Fruit fly (Drosophila melanogaster) whole organism, embryonic: ENCODE data around the gene CG6901.
A peak's percentile ranks its signal among the peaks of the same experiment; 100 is the strongest.

Experiments
- CG11723 ChIP-seq: fragments of 200-800 bp; sonication (Bioruptor generic); optimal IDR thresholded peaks from 2 replicates; lab custom pipeline; 2017; ENCODE audit warnings: missing biosample characterization, mild to moderate bottlenecking, missing genetic modification characterization
- CG12299 ChIP-seq: fragments of 200-800 bp; sonication (Bioruptor generic); optimal IDR thresholded peaks from 2 replicates; lab custom pipeline; 2018; ENCODE audit warnings: missing biosample characterization, mild to moderate bottlenecking, missing genetic modification characterization
- CG12769 ChIP-seq: fragments of 200-800 bp; sonication (Bioruptor generic); optimal IDR thresholded peaks from 2 replicates; lab custom pipeline; 2019; ENCODE audit warnings: missing biosample characterization, mild to moderate bottlenecking, missing genetic modification characterization, moderate library complexity
- CG14441 ChIP-seq: fragments of 200-800 bp; sonication (Bioruptor generic); IDR thresholded peaks from 2 replicates; pipeline ENCODE4 v1.3.6; 2022; ENCODE audit warnings: missing biosample characterization, missing genetic modification characterization
- CG15479 ChIP-seq: fragments of 200-800 bp; sonication (Bioruptor generic); optimal IDR thresholded peaks from 3 replicates; lab custom pipeline; 2019; ENCODE audit warnings: missing biosample characterization, mild to moderate bottlenecking, missing genetic modification characterization, moderate library complexity
- CG18599 ChIP-seq: fragments of 200-800 bp; sonication (Bioruptor generic); optimal IDR thresholded peaks from 3 replicates; lab custom pipeline; 2017; ENCODE audit warnings: missing biosample characterization, missing genetic modification characterization, mild to moderate bottlenecking, moderate library complexity, missing genetic modification reagents
- CG2120 ChIP-seq: fragments of 200-800 bp; sonication (Bioruptor generic); optimal IDR thresholded peaks from 3 replicates; lab custom pipeline; 2016; ENCODE audit warnings: missing biosample characterization, missing genetic modification characterization
- CG2875 ChIP-seq: fragments of 200-800 bp; sonication (Bioruptor generic); optimal IDR thresholded peaks from 2 replicates; lab custom pipeline; 2017; ENCODE audit warnings: missing biosample characterization, mild to moderate bottlenecking, missing genetic modification characterization, missing genetic modification reagents
- CG30403 ChIP-seq: fragments of 200-800 bp; sonication (Bioruptor generic); optimal IDR thresholded peaks from 3 replicates; lab custom pipeline; 2016; ENCODE audit warnings: missing biosample characterization, missing genetic modification characterization
- CG3163 ChIP-seq: fragments of 200-800 bp; sonication (Bioruptor generic); optimal IDR thresholded peaks from 3 replicates; lab custom pipeline; 2016; ENCODE audit warnings: missing biosample characterization, missing genetic modification characterization
- CG34376 ChIP-seq: fragments of 200-800 bp; sonication (Bioruptor generic); optimal IDR thresholded peaks from 2 replicates; lab custom pipeline; 2018; ENCODE audit warnings: missing biosample characterization, mild to moderate bottlenecking, missing genetic modification characterization
- CG9437 ChIP-seq: fragments of 200-800 bp; sonication (Bioruptor generic); optimal IDR thresholded peaks from 2 replicates; lab custom pipeline; 2018; ENCODE audit warnings: missing biosample characterization, mild to moderate bottlenecking, missing genetic modification characterization
- CG9797 ChIP-seq: fragments of 200-800 bp; sonication (Bioruptor generic); optimal IDR thresholded peaks from 3 replicates; lab custom pipeline; 2018; ENCODE audit warnings: missing biosample characterization, mild to moderate bottlenecking, missing genetic modification characterization
- Dip2 ChIP-seq: fragments of 200-800 bp; sonication (Bioruptor generic); IDR thresholded peaks from 2 replicates; pipeline ENCODE4 v1.3.6; 2022; ENCODE audit warnings: missing biosample characterization, missing genetic modification characterization
- Dll ChIP-seq: fragments of 200-800 bp; sonication (Bioruptor generic); IDR thresholded peaks from 4 replicates; pipeline ENCODE4 v1.3.6; 2022; ENCODE audit warnings: missing biosample characterization, missing genetic modification characterization; ENCODE audit not compliant: partially characterized antibody
- ERR ChIP-seq: fragments of 200-800 bp; sonication (Bioruptor generic); optimal IDR thresholded peaks from 2 replicates; lab custom pipeline; 2016; ENCODE audit warnings: missing biosample characterization, missing genetic modification characterization
- Ets97D ChIP-seq: fragments of 200-800 bp; sonication (Bioruptor generic); optimal IDR thresholded peaks from 3 replicates; lab custom pipeline; 2016; ENCODE audit warnings: missing biosample characterization, missing genetic modification characterization
- Hsf ChIP-seq: fragments of 200-800 bp; sonication (Bioruptor generic); optimal IDR thresholded peaks from 3 replicates; lab custom pipeline; 2016; ENCODE audit warnings: missing biosample characterization, missing genetic modification characterization
- Kr ChIP-seq: fragments of 200-800 bp; sonication (Bioruptor generic); optimal IDR thresholded peaks from 2 replicates; lab custom pipeline; 2017; ENCODE audit warnings: missing biosample characterization, mild to moderate bottlenecking, missing genetic modification characterization
- Med ChIP-seq: fragments of 200-800 bp; sonication (Bioruptor generic); peaks from one replicate; lab custom pipeline; 2016; ENCODE audit warnings: missing biosample characterization, missing genetic modification characterization, mild to moderate bottlenecking, inconsistent platforms, moderate library complexity
- Mrtf ChIP-seq: fragments of 200-800 bp; sonication (Bioruptor generic); IDR thresholded peaks from 3 replicates; pipeline ENCODE4 v1.3.6; 2022; ENCODE audit warnings: missing biosample characterization, missing genetic modification characterization
- NC2β ChIP-seq: fragments of 200-800 bp; sonication (Bioruptor generic); optimal IDR thresholded peaks from 2 replicates; lab custom pipeline; 2016; ENCODE audit warnings: missing biosample characterization, missing genetic modification characterization
- Nf-YB ChIP-seq: fragments of 200-800 bp; sonication (Bioruptor generic); optimal IDR thresholded peaks from 3 replicates; lab custom pipeline; 2019; ENCODE audit warnings: missing biosample characterization, mild to moderate bottlenecking, missing genetic modification characterization, moderate library complexity
- Pdp1 ChIP-seq, 2 experiments: fragments of 200-800 bp; sonication (Bioruptor generic); optimal IDR thresholded peaks; 3 replicates each; lab custom pipeline; 2016; ENCODE audit warnings: missing biosample characterization in 2 of 2, missing genetic modification characterization in 2 of 2, mild to moderate bottlenecking in 1 of 2, moderate library complexity in 1 of 2
- Ravus ChIP-seq: fragments of 200-800 bp; sonication (Bioruptor generic); IDR thresholded peaks from 2 replicates; pipeline ENCODE4 v1.3.6; 2022; ENCODE audit warnings: missing biosample characterization, missing genetic modification characterization
- Sox100B ChIP-seq: fragments of 200-800 bp; sonication (Bioruptor generic); optimal IDR thresholded peaks from 3 replicates; lab custom pipeline; 2018; ENCODE audit warnings: missing biosample characterization, mild to moderate bottlenecking, missing genetic modification characterization
- Taf1 ChIP-seq: fragments of 200-800 bp; sonication (Bioruptor generic); IDR thresholded peaks from 2 replicates; pipeline ENCODE4 v1.3.6; 2022; ENCODE audit warnings: missing biosample characterization, missing genetic modification characterization
- amos ChIP-seq: fragments of 200-800 bp; sonication (Bioruptor generic); IDR thresholded peaks from 2 replicates; pipeline ENCODE4 v1.3.6; 2022; ENCODE audit warnings: missing biosample characterization, missing genetic modification characterization; ENCODE audit not compliant: partially characterized antibody
- bab2 ChIP-seq: fragments of 200-800 bp; sonication (Bioruptor generic); optimal IDR thresholded peaks from 2 replicates; lab custom pipeline; 2016; ENCODE audit warnings: missing biosample characterization, missing genetic modification characterization
- bbx ChIP-seq: fragments of 200-800 bp; sonication (Bioruptor generic); IDR thresholded peaks from 2 replicates; pipeline ENCODE4 v1.3.6; 2022; ENCODE audit warnings: missing biosample characterization, missing genetic modification characterization; ENCODE audit not compliant: partially characterized antibody
- chinmo ChIP-seq: fragments of 200-800 bp; sonication (Bioruptor generic); IDR thresholded peaks from 4 replicates; pipeline ENCODE4 v1.3.6; 2022; ENCODE audit warnings: missing biosample characterization, missing genetic modification characterization; ENCODE audit not compliant: partially characterized antibody
- chn ChIP-seq: fragments of 200-800 bp; sonication (Bioruptor generic); optimal IDR thresholded peaks from 2 replicates; lab custom pipeline; 2016; ENCODE audit warnings: missing biosample characterization, missing genetic modification characterization
- exex ChIP-seq: fragments of 200-800 bp; sonication (Bioruptor generic); optimal IDR thresholded peaks from 4 replicates; lab custom pipeline; 2018; ENCODE audit warnings: missing biosample characterization, mild to moderate bottlenecking, missing genetic modification characterization, moderate library complexity
- gem ChIP-seq: fragments of 200-800 bp; sonication (Bioruptor generic); optimal IDR thresholded peaks from 2 replicates; lab custom pipeline; 2019; ENCODE audit warnings: missing biosample characterization, mild to moderate bottlenecking, missing genetic modification characterization, moderate library complexity
- kni ChIP-seq: fragments of 200-800 bp; sonication (Bioruptor generic); optimal IDR thresholded peaks from 3 replicates; lab custom pipeline; 2017; ENCODE audit warnings: mild to moderate bottlenecking, missing biosample characterization, missing genetic modification reagents, missing genetic modification characterization
- lilli ChIP-seq: fragments of 200-800 bp; sonication (Bioruptor generic); optimal IDR thresholded peaks from 3 replicates; lab custom pipeline; 2016; ENCODE audit warnings: missing biosample characterization, missing genetic modification characterization
- nmo ChIP-seq: fragments of 200-800 bp; sonication (Bioruptor generic); optimal IDR thresholded peaks from 2 replicates; lab custom pipeline; 2018; ENCODE audit warnings: missing biosample characterization, mild to moderate bottlenecking, missing genetic modification characterization, moderate library complexity
- pum ChIP-seq: fragments of 200-800 bp; sonication (Bioruptor generic); optimal IDR thresholded peaks from 2 replicates; lab custom pipeline; 2016; ENCODE audit warnings: missing biosample characterization, missing genetic modification characterization
- sd ChIP-seq: fragments of 200-800 bp; sonication (Bioruptor generic); optimal IDR thresholded peaks from 3 replicates; lab custom pipeline; 2018; ENCODE audit warnings: missing biosample characterization, mild to moderate bottlenecking, missing genetic modification characterization, moderate library complexity
- sob ChIP-seq: fragments of 200-800 bp; sonication (Bioruptor generic); IDR thresholded peaks from 2 replicates; pipeline ENCODE4 v1.3.6; 2022; ENCODE audit warnings: missing biosample characterization, missing genetic modification characterization
- sug ChIP-seq: fragments of 200-800 bp; optimal IDR thresholded peaks from 2 replicates; lab custom pipeline; 2019; ENCODE audit warnings: missing biosample characterization, mild to moderate bottlenecking, missing genetic modification characterization, moderate library complexity
- wek ChIP-seq: fragments of 200-800 bp; sonication (Bioruptor generic); optimal IDR thresholded peaks from 3 replicates; lab custom pipeline; 2018; ENCODE audit warnings: missing biosample characterization, mild to moderate bottlenecking, missing genetic modification characterization, moderate library complexity
- zfh2 ChIP-seq: fragments of 200-800 bp; sonication (Bioruptor generic); optimal IDR thresholded peaks from 2 replicates; lab custom pipeline; 2016; ENCODE audit warnings: missing biosample characterization, missing genetic modification characterization

Gene CG6901

DNA sequence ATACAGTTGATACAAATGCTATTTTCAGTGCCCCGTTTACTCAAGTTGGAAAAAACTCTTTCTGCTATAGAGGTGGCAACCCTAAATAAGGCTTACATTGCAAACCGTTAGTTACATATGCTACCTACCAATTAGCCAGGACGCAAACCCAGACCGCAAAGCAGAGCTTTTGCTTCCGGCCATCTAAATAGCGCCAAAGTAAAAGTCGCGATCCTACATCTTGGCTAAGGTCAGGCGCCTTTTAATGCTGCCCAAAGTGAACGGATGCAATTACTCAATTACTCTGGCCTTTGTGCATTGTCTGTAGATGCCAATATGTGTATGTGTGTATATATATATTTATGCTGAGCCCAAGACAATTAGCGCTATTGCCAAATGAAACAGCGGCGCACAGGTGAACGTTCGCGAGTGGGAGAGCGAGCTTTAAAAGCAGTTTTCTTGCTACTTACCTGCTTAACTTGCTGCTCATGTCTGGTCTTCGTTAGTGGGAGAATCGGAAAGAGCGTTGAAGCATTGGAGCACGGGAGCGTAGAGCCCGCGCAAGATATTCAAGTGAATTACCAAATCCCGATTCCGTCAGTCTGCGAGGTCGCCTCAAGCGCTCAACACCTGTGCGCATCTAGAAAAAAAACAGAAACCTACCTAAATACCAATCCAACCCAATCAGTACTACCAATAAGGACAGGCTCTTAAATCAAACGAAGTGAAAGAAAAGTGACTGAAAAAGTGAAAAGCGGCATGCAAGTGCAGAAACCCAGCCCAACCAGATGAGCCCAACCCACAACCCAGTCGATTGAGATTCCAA lies 17.8 kb upstream of the CG6901 start, which contains the start of gene Zip89B (continued):
- TF ChIP-seq CG34376 (GFP tag; lab: Kevin White, UChicago) (peak; percentile 37), amos (GFP tag; lab: Robert Waterston, UW) (peak; percentile 27; the same call in 1 of the 2 replicates), Dip2 (no peak), CG12299 (tag; lab: Kevin White, UChicago) (no peak), Taf1 (peak; percentile 33; the same call in 1 of the 2 replicates), Ets97D (GFP tag; lab: Kevin White, UChicago) (peak; percentile 59), CG3163 (GFP tag; lab: Kevin White, UChicago) (peak; percentile 30), sug (tag; lab: Kevin White, UChicago) (peak; percentile 6), Nf-YB (GFP tag; lab: Kevin White, UChicago) (no peak), pum (GFP tag; lab: Kevin White, UChicago) (no peak), exex (peak; percentile 22), CG12769 (peak; percentile 62), wek (GFP tag; lab: Kevin White, UChicago) (no peak)

- TF ChIP-seq Med (peak; percentile 28), lilli (GFP tag; lab: Kevin White, UChicago) (no peak), CG15479 (GFP tag; lab: Kevin White, UChicago) (peak; percentile 0), Pdp1 (GFP tag; optimal IDR thresholded peaks at IDR 0.05; lab: Kevin White, UChicago) (peak in 1 of 2 experiments; percentile 54), sd (tag; lab: Kevin White, UChicago) (peak; percentile 44)
Measured at dm6 chr3R:16308057-16308456, 15.2 kb upstream of the CG6901 start.

dm6 chr3R:16309302-16310080 lies 13.7 kb upstream of the CG6901 start:
- peak; percentile 46 for TF ChIP-seq kni (GFP tag; lab: Kevin White, UChicago)
- peak; percentile 30 for TF ChIP-seq gem
- peak; percentile 6 for TF ChIP-seq CG30403 (GFP tag; lab: Kevin White, UChicago)
- no peak for TF ChIP-seq NC2β (GFP tag; lab: Kevin White, UChicago)
- TF ChIP-seq sob (GFP tag; lab: Robert Waterston, UW) = peak; percentile 45; the same call in 1 of the 2 replicates
- no peak for TF ChIP-seq CG2875 (GFP tag; lab: Kevin White, UChicago)
- TF ChIP-seq zfh2 (GFP tag; lab: Kevin White, UChicago) = peak; percentile 10
- peak; percentile 21 for TF ChIP-seq Sox100B
- TF ChIP-seq Kr (GFP tag; lab: Kevin White, UChicago) = no peak
- TF ChIP-seq CG14441 (GFP tag; lab: Robert Waterston, UW) = peak; percentile 38; the same call in 1 of the 2 replicates
- TF ChIP-seq Hsf (GFP tag; lab: Kevin White, UChicago) = peak; percentile 18
- no peak for TF ChIP-seq CG11723 (GFP tag; lab: Kevin White, UChicago)
- peak; percentile 41 for TF ChIP-seq CG2120 (GFP tag; lab: Kevin White, UChicago)
- TF ChIP-seq CG9797 (GFP tag; lab: Kevin White, UChicago) = no peak
- peak; percentile 33 for TF ChIP-seq CG18599 (GFP tag; lab: Kevin White, UChicago)
- peak; percentile 12 for TF ChIP-seq bab2 (GFP tag; lab: Kevin White, UChicago)
- TF ChIP-seq bbx (GFP tag; lab: Robert Waterston, UW) = no peak
- TF ChIP-seq Dip2 = no peak
- TF ChIP-seq chinmo = peak; percentile 69; the same call in 1 of the 4 replicates
- TF ChIP-seq chn = peak; percentile 35
- TF ChIP-seq CG9437 (GFP tag; lab: Kevin White, UChicago) = peak; percentile 13
- TF ChIP-seq Ravus (GFP tag; lab: Robert Waterston, UW) = no peak
- peak; percentile 1 for TF ChIP-seq ERR (GFP tag; lab: Kevin White, UChicago)
- no peak for TF ChIP-seq Dll (GFP tag; lab: Robert Waterston, UW)
- TF ChIP-seq CG15479 (GFP tag; lab: Kevin White, UChicago) = peak; percentile 1
- peak; percentile 27; the same call in 1 of the 3 replicates for TF ChIP-seq Mrtf (GFP tag; lab: Robert Waterston, UW)
- TF ChIP-seq nmo (GFP tag; lab: Kevin White, UChicago) = no peak
